Worm (Caenorhabditis elegans): Measurements from ENCODE around the gene unc-116.

DNA sequence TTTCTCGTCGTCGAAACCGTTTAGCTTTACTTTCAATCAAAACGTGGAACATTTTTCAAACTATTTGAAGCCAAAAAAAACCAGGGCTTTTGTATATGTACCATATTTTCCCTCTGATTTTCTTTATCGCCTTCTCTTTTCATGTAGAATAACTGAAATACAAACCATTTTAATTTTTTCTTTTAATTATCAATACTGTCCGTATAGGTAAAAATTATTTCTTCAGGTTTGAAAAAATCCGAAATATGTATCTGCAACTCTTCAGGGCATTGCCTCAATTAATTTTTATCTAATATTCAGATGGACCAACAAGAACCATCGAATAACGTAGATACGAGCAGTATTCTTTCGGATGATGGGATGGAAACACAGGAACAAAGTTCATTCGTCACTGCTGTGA is 20.0 kb upstream of the unc-116 start, which contains the start of gene met-2:
- TF ChIP-seq nhr-237 (tag; optimal IDR thresholded peaks at IDR 0.05) (no peak), ces-1 (GFP tag; optimal IDR thresholded peaks at IDR 0.05) (no peak), unc-62 (GFP tag; optimal IDR thresholded peaks at IDR 0.05) (no peak), unc-39 (tag; optimal IDR thresholded peaks at IDR 0.05) (no peak), snpc-4 (tag; optimal IDR thresholded peaks at IDR 0.05) (no peak), elt-1 (tag; optimal IDR thresholded peaks at IDR 0.05; ENCODE audit: borderline replicate concordance, insufficient read depth) (no peak), sptf-1 (tag; optimal IDR thresholded peaks at IDR 0.05) (no peak), zip-8 (tag; optimal IDR thresholded peaks at IDR 0.05) (no peak), ztf-11 (tag; optimal IDR thresholded peaks at IDR 0.05) (no peak), mep-1 (tag; optimal IDR thresholded peaks at IDR 0.05) (no peak), sem-2 (GFP tag; optimal IDR thresholded peaks at IDR 0.05) (no peak), M03D4.4 (tag; optimal IDR thresholded peaks at IDR 0.05) (no peak)

Data from whole organism, mixed stage, embryonic.